Fruit fly (Drosophila melanogaster): ENCODE results near the gene Mtr4.

Gene Mtr4

DNA sequence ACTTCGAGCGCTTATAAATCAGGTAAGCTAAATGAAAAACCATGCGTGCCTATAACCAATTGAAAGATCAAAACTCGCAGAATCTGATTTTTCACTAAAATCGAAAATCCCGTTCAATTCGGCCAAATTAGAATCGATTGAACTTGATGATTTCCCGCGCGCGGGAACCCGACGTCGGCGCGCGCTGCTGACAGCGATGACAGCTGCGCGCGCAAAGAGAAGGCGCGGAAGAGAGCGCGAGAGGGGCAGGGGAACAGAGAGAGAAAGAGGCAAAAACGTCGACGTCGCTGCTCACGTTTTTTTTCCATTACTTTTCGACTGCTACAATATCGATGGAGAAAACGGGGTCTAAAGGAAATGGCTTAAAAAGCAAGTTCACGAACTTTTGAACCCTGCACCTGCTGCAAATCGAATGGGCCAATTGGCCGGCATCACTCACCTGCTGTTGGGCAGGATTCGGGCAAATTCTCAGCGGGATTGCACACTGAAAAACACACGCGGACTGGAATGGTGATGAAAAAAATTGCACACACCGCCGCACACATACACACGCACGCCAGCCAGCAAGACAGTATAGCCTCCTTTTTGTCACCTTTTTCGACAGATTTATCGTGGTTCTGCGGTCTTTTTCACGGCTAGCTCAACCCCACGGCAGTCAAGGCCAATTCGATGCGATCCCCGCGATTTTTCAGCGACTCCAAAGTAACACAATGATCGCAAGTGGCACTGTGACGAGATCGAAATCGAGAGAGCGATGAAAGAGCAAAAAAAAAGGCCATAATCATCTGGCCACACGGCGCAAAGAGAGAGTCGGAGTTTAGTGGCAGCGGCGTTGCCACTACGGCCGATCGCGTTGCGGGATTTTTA lies 4.4 kb upstream of the Mtr4 start, which contains the start of gene CycE (continued):
- TF ChIP-seq tgo (GFP tag; IDR thresholded peaks at IDR 0.05) = no peak
- TF ChIP-seq Ada2b (GFP tag; IDR thresholded peaks at IDR 0.05) = no peak
- no peak for TF ChIP-seq slp2 (GFP tag; optimal IDR thresholded peaks at IDR 0.05)
- no peak for TF ChIP-seq fd3F (GFP tag; optimal IDR thresholded peaks at IDR 0.05)
- no peak for TF ChIP-seq GATAe (GFP tag; conservative IDR thresholded peaks at IDR 0.05)
- TF ChIP-seq twi (tag; optimal IDR thresholded peaks at IDR 0.05) = no peak
- peak; percentile 83 for TF ChIP-seq CG15479 (GFP tag; optimal IDR thresholded peaks at IDR 0.05)
- TF ChIP-seq NC2α (GFP tag; optimal IDR thresholded peaks at IDR 0.05) = no peak
- TF ChIP-seq CG13296 (GFP tag; optimal IDR thresholded peaks at IDR 0.05) = no peak
- TF ChIP-seq hkb (optimal IDR thresholded peaks at IDR 0.05) = no peak
- TF ChIP-seq hkb (GFP tag; IDR thresholded peaks at IDR 0.05) = no peak
- no peak for TF ChIP-seq CG6813 (GFP tag; optimal IDR thresholded peaks at IDR 0.05)
- TF ChIP-seq Ssrp (tag; optimal IDR thresholded peaks at IDR 0.05) = no peak
- TF ChIP-seq Trl (optimal IDR thresholded peaks at IDR 0.05) = peak; percentile 79 to 83
- no peak for TF ChIP-seq Trl (GFP tag; optimal IDR thresholded peaks at IDR 0.05)
- peak; percentile 96; the same call in 1 of the 2 replicates for TF ChIP-seq E2f2 (GFP tag; IDR thresholded peaks at IDR 0.05)
- TF ChIP-seq pho (GFP tag; optimal IDR thresholded peaks at IDR 0.05) = no peak
- no peak for TF ChIP-seq kay (GFP tag; optimal IDR thresholded peaks at IDR 0.05)
- TF ChIP-seq CG10543 (GFP tag; optimal IDR thresholded peaks at IDR 0.05) = no peak
- no peak for TF ChIP-seq BtbVII (GFP tag; optimal IDR thresholded peaks at IDR 0.05)
- no peak for TF ChIP-seq Sox100B (GFP tag; optimal IDR thresholded peaks at IDR 0.05)
- TF ChIP-seq schlank (tag; optimal IDR thresholded peaks at IDR 0.05) = no peak
- no peak for TF ChIP-seq CG10147 (GFP tag; optimal IDR thresholded peaks at IDR 0.05)
- TF ChIP-seq Spps (tag; optimal IDR thresholded peaks at IDR 0.05) = no peak
- no peak for TF ChIP-seq lola (GFP tag; optimal IDR thresholded peaks at IDR 0.05)
- no peak for TF ChIP-seq pum (GFP tag; optimal IDR thresholded peaks at IDR 0.05)
- no peak for TF ChIP-seq CG3281 (GFP tag; optimal IDR thresholded peaks at IDR 0.05)
- no peak for TF ChIP-seq pros (GFP tag; optimal IDR thresholded peaks at IDR 0.05)
- TF ChIP-seq ind (GFP tag; optimal IDR thresholded peaks at IDR 0.05) = no peak
- 0 out of 2 replicates have a peak, but pooled peaks have one; percentile 21 for TF ChIP-seq amos (GFP tag; IDR thresholded peaks at IDR 0.05; ENCODE audit: partially characterized antibody)
- TF ChIP-seq abd-A (tag; optimal IDR thresholded peaks at IDR 0.05) = no peak
- peak; percentile 63; the same call in 1 of the 2 replicates for TF ChIP-seq bbx (GFP tag; IDR thresholded peaks at IDR 0.05; ENCODE audit: partially characterized antibody)
- no peak for TF ChIP-seq MBD-R2 (GFP tag; IDR thresholded peaks at IDR 0.05)
- no peak for TF ChIP-seq fu2 (GFP tag; optimal IDR thresholded peaks at IDR 0.05)
- no peak for TF ChIP-seq chn (GFP tag; optimal IDR thresholded peaks at IDR 0.05)
- TF ChIP-seq CG12299 (tag; optimal IDR thresholded peaks at IDR 0.05) = no peak
- TF ChIP-seq CG8924 (tag; optimal IDR thresholded peaks at IDR 0.05) = no peak
- TF ChIP-seq NFAT (GFP tag; IDR thresholded peaks at IDR 0.05) = no peak
- no peak for TF ChIP-seq CG17829 (tag; optimal IDR thresholded peaks at IDR 0.05)
- TF ChIP-seq nau (GFP tag; optimal IDR thresholded peaks at IDR 0.05) = no peak
- TF ChIP-seq CG8478 (optimal IDR thresholded peaks at IDR 0.05) = no peak
- TF ChIP-seq TFAM (GFP tag; optimal IDR thresholded peaks at IDR 0.05) = no peak
- TF ChIP-seq Elba2 (GFP tag; optimal IDR thresholded peaks at IDR 0.05) = peak; percentile 30
- peak; percentile 61 for TF ChIP-seq Med (GFP tag)
- no peak for TF ChIP-seq gem (tag; optimal IDR thresholded peaks at IDR 0.05)
- no peak for TF ChIP-seq eve (GFP tag; optimal IDR thresholded peaks at IDR 0.05)
- TF ChIP-seq CG6765 (GFP tag; optimal IDR thresholded peaks at IDR 0.05) = no peak
- TF ChIP-seq CG14014 (GFP tag; IDR thresholded peaks at IDR 0.05) = no peak
- TF ChIP-seq Xbp1 (GFP tag; optimal IDR thresholded peaks at IDR 0.05) = no peak
- no peak for TF ChIP-seq CkIIα-i1 (GFP tag; IDR thresholded peaks at IDR 0.05)
